Worm (Caenorhabditis elegans) whole organism, L2 larva: Measurements from ENCODE around the gene Y105C5A.1270.
A peak's percentile ranks its signal among the peaks of the same experiment; 100 is the strongest.

Experiments used
- C34F6.9 ChIP-seq: fragments of 150-350 bp; optimal IDR thresholded peaks from 2 replicates; lab custom pipeline; 2014; ENCODE audit warnings: missing biosample characterization, missing genetic modification characterization
- F13H6.1 ChIP-seq: sonication (generic microtip); optimal IDR thresholded peaks from 2 replicates; lab custom pipeline; 2016; ENCODE audit warnings: missing genetic modification characterization, missing compliant biosample characterization
- R02D3.7 ChIP-seq: fragments of 150-350 bp; optimal IDR thresholded peaks from 2 replicates; lab custom pipeline; 2014; ENCODE audit warnings: missing biosample characterization, missing genetic modification characterization
- Y55F3AM.14 ChIP-seq: fragments of 200-800 bp; sonication (Bioruptor generic); optimal IDR thresholded peaks from 2 replicates; lab custom pipeline; 2018; ENCODE audit warnings: mild to moderate bottlenecking, missing genetic modification characterization, missing compliant biosample characterization
- alr-1 ChIP-seq: fragments of 150-350 bp; optimal IDR thresholded peaks from 2 replicates; lab custom pipeline; 2014; ENCODE audit warnings: missing biosample characterization, missing genetic modification characterization
- aly-2 ChIP-seq: fragments of 150-350 bp; optimal IDR thresholded peaks from 2 replicates; lab custom pipeline; 2014; ENCODE audit warnings: missing biosample characterization, missing genetic modification characterization
- ama-1 ChIP-seq: fragments of 150-350 bp; optimal IDR thresholded peaks from 2 replicates; lab custom pipeline; 2018; ENCODE audit warnings: inconsistent platforms
- blmp-1 ChIP-seq: sonication (generic microtip); optimal IDR thresholded peaks from 2 replicates; lab custom pipeline; 2017; ENCODE audit warnings: missing genetic modification characterization, mild to moderate bottlenecking, missing compliant biosample characterization, antibody characterized with exemption, moderate library complexity; ENCODE audit not compliant: insufficient read depth
- ceh-16 ChIP-seq: fragments of 150-350 bp; optimal IDR thresholded peaks from 2 replicates; lab custom pipeline; 2014; ENCODE audit warnings: missing biosample characterization, missing genetic modification characterization
- egl-27 ChIP-seq: sonication (generic microtip); optimal IDR thresholded peaks from 3 replicates; lab custom pipeline; 2017; ENCODE audit warnings: missing biosample characterization, missing genetic modification reagents, missing genetic modification characterization
- elt-1 ChIP-seq: fragments of 150-350 bp; optimal IDR thresholded peaks from 2 replicates; lab custom pipeline; 2014; ENCODE audit warnings: missing biosample characterization, missing genetic modification characterization
- fos-1 ChIP-seq: fragments of 150-350 bp; optimal IDR thresholded peaks from 2 replicates; lab custom pipeline; 2014; ENCODE audit warnings: missing biosample characterization, missing genetic modification characterization
- gmeb-1 ChIP-seq: fragments of 150-350 bp; optimal IDR thresholded peaks from 2 replicates; lab custom pipeline; 2014; ENCODE audit warnings: missing biosample characterization, missing genetic modification characterization
- lin-11 ChIP-seq: fragments of 150-350 bp; sonication (generic microtip); optimal IDR thresholded peaks from 2 replicates; lab custom pipeline; 2014; ENCODE audit warnings: missing biosample characterization, missing genetic modification characterization, inconsistent platforms, mixed read lengths
- lin-13 ChIP-seq: fragments of 150-350 bp; optimal IDR thresholded peaks from 2 replicates; lab custom pipeline; 2014; ENCODE audit warnings: missing biosample characterization, missing genetic modification reagents, missing genetic modification characterization
- lin-39 ChIP-seq: fragments of 150-350 bp; optimal IDR thresholded peaks from 2 replicates; lab custom pipeline; 2014; ENCODE audit warnings: missing biosample characterization, missing genetic modification reagents, missing genetic modification characterization
- lsy-2 ChIP-seq, 2 experiments: fragments of 150-350 bp in 1 of 2; sonication (generic microtip) in 1 of 2; optimal IDR thresholded peaks; 2 replicates each; lab custom pipeline; 2014 to 2017; ENCODE audit warnings: missing biosample characterization in 2 of 2, missing genetic modification characterization in 2 of 2
- mbf-1 ChIP-seq: sonication (generic microtip); optimal IDR thresholded peaks from 2 replicates; lab custom pipeline; 2017; ENCODE audit warnings: missing biosample characterization, missing genetic modification characterization
- mdl-1 ChIP-seq, 2 experiments: fragments of 150-350 bp in 1 of 2; sonication (generic microtip) in 1 of 2; optimal IDR thresholded peaks; 2 replicates each; lab custom pipeline; 2017; ENCODE audit warnings: missing biosample characterization in 2 of 2, missing genetic modification characterization in 2 of 2
- nhr-10 ChIP-seq: sonication (generic microtip); optimal IDR thresholded peaks from 2 replicates; lab custom pipeline; 2017; ENCODE audit warnings: missing biosample characterization, missing genetic modification characterization
- nhr-11 ChIP-seq: fragments of 150-350 bp; optimal IDR thresholded peaks from 2 replicates; lab custom pipeline; 2014; ENCODE audit warnings: missing biosample characterization, missing genetic modification characterization
- nhr-12 ChIP-seq: fragments of 150-350 bp; optimal IDR thresholded peaks from 2 replicates; lab custom pipeline; 2014; ENCODE audit warnings: missing biosample characterization, missing genetic modification characterization
- nhr-129 ChIP-seq: fragments of 150-350 bp; optimal IDR thresholded peaks from 2 replicates; lab custom pipeline; 2014; ENCODE audit warnings: missing biosample characterization, missing genetic modification characterization
- nhr-25 ChIP-seq: fragments of 150-350 bp; sonication (generic microtip); optimal IDR thresholded peaks from 3 replicates; lab custom pipeline; 2014; ENCODE audit warnings: missing biosample characterization, missing genetic modification characterization
- nhr-6 ChIP-seq: fragments of 150-350 bp; optimal IDR thresholded peaks from 2 replicates; lab custom pipeline; 2014; ENCODE audit warnings: missing biosample characterization, missing genetic modification characterization
- nhr-77 ChIP-seq: fragments of 150-350 bp; optimal IDR thresholded peaks from 2 replicates; lab custom pipeline; 2014; ENCODE audit warnings: missing biosample characterization, missing genetic modification characterization
- peb-1 ChIP-seq: fragments of 150-350 bp; optimal IDR thresholded peaks from 2 replicates; lab custom pipeline; 2014; ENCODE audit warnings: missing biosample characterization, missing genetic modification characterization
- sem-4 ChIP-seq: fragments of 150-350 bp; optimal IDR thresholded peaks from 2 replicates; lab custom pipeline; 2014; ENCODE audit warnings: missing biosample characterization, missing genetic modification reagents, missing genetic modification characterization
- sma-3 ChIP-seq: sonication (generic microtip); optimal IDR thresholded peaks from 2 replicates; lab custom pipeline; 2016; ENCODE audit warnings: missing genetic modification reagents, missing genetic modification characterization, missing compliant biosample characterization
- sma-9 ChIP-seq, 2 experiments: fragments of 150-350 bp in 1 of 2; sonication (generic microtip) in 1 of 2; optimal IDR thresholded peaks; 2 replicates each; lab custom pipeline; 2014 to 2016; ENCODE audit warnings: missing genetic modification characterization in 2 of 2, mild to moderate bottlenecking in 1 of 2, missing biosample characterization in 1 of 2, missing compliant biosample characterization in 1 of 2, missing genetic modification reagents in 1 of 2, moderate library complexity in 1 of 2
- snpc-4 ChIP-seq: fragments of 150-350 bp; optimal IDR thresholded peaks from 2 replicates; lab custom pipeline; 2014; ENCODE audit warnings: missing biosample characterization, missing genetic modification characterization
- unc-39 ChIP-seq: fragments of 150-350 bp; optimal IDR thresholded peaks from 2 replicates; lab custom pipeline; 2014; ENCODE audit warnings: missing biosample characterization, missing genetic modification characterization
- unc-55 ChIP-seq: fragments of 150-350 bp; sonication (generic microtip); optimal IDR thresholded peaks from 3 replicates; lab custom pipeline; 2014; ENCODE audit warnings: missing biosample characterization, missing genetic modification reagents, missing genetic modification characterization
- unc-62 ChIP-seq: fragments of 150-350 bp; optimal IDR thresholded peaks from 2 replicates; lab custom pipeline; 2014; ENCODE audit warnings: missing biosample characterization, missing genetic modification reagents, missing genetic modification characterization
- zag-1 ChIP-seq: fragments of 150-350 bp; optimal IDR thresholded peaks from 2 replicates; lab custom pipeline; 2014; ENCODE audit warnings: missing biosample characterization, missing genetic modification characterization
- ztf-1 ChIP-seq: fragments of 200-800 bp; sonication (Bioruptor generic); conservative IDR thresholded peaks from 2 replicates; pipeline ENCODE4 v1.3.6; 2022; ENCODE audit warnings: missing genetic modification characterization, missing compliant biosample characterization
- ztf-4 ChIP-seq: fragments of 150-350 bp; optimal IDR thresholded peaks from 2 replicates; lab custom pipeline; 2014; ENCODE audit warnings: missing biosample characterization, missing genetic modification characterization

The Y105C5A.1270 gene

ce11 chrIV:15853820-15854426, 7.5 kb upstream of the Y105C5A.1270 start:
- TF ChIP-seq sem-4, result no peak
- TF ChIP-seq lin-13 (GFP tag; lab: Kevin White, UChicago), result no peak
- no peak for TF ChIP-seq unc-39 (tag; lab: Kevin White, UChicago)
- no peak for TF ChIP-seq R02D3.7 (tag; lab: Kevin White, UChicago)
- TF ChIP-seq gmeb-1 (tag; lab: Kevin White, UChicago), result no peak
- TF ChIP-seq fos-1 (tag; lab: Kevin White, UChicago), result no peak
- no peak for TF ChIP-seq egl-27
- no peak for TF ChIP-seq unc-55 (GFP tag; lab: Kevin White, UChicago)
- TF ChIP-seq nhr-25 (tag; lab: Kevin White, UChicago), result no peak
- no peak for TF ChIP-seq alr-1
- TF ChIP-seq nhr-11 (tag; lab: Kevin White, UChicago), result no peak
- no peak for TF ChIP-seq nhr-12 (tag; lab: Kevin White, UChicago)
- no peak for TF ChIP-seq F13H6.1
- TF ChIP-seq peb-1 (tag; lab: Kevin White, UChicago), result no peak
- TF ChIP-seq ztf-1 (GFP tag; lab: Robert Waterston, UW), result no peak
- no peak for TF ChIP-seq ztf-4 (tag; lab: Kevin White, UChicago)
- TF ChIP-seq mbf-1, result no peak

ce11 chrIV:15852875-15853793, 6.7 kb upstream of the Y105C5A.1270 start:
- peak; percentile 77 for TF ChIP-seq snpc-4 (tag; lab: Kevin White, UChicago)
- no peak for TF ChIP-seq F13H6.1
- TF ChIP-seq, all 48 proteins: peak for 1

ce11 chrIV:15850647-15851046, 4.2 kb upstream of the Y105C5A.1270 start:
- TF ChIP-seq alr-1 (no peak), nhr-25 (tag; lab: Kevin White, UChicago) (no peak), elt-1 (tag; lab: Kevin White, UChicago) (no peak), nhr-77 (tag; lab: Kevin White, UChicago) (no peak), nhr-6 (tag; lab: Kevin White, UChicago) (no peak), egl-27 (no peak), ztf-1 (GFP tag; lab: Robert Waterston, UW) (no peak), aly-2 (tag; lab: Kevin White, UChicago) (no peak), nhr-129 (tag; lab: Kevin White, UChicago) (no peak), Y55F3AM.14 (no peak), lin-11 (tag; lab: Kevin White, UChicago) (no peak), mbf-1 (no peak), ceh-16 (tag; lab: Kevin White, UChicago) (no peak)

- TF ChIP-seq snpc-4 (tag; lab: Kevin White, UChicago) (no peak), blmp-1 (tag; lab: Kevin White, UChicago) (no peak), gmeb-1 (tag; lab: Kevin White, UChicago) (peak; percentile 18), nhr-12 (tag; lab: Kevin White, UChicago) (no peak), mbf-1 (no peak), unc-55 (GFP tag; lab: Kevin White, UChicago) (no peak), fos-1 (tag; lab: Kevin White, UChicago) (peak; percentile 69), mdl-1 (tag; optimal IDR thresholded peaks at IDR 0.05; lab: Kevin White, UChicago) (no peak), nhr-129 (tag; lab: Kevin White, UChicago) (no peak), nhr-10 (no peak), C34F6.9 (no peak)
Observed at ce11 chrIV:15849656-15850055, 3.2 kb upstream of the Y105C5A.1270 start, which contains the start of gene Y105C5A.24. TSS of gene Y105C5A.24 (plus strand) at chrIV:15849875.

- TF ChIP-seq nhr-25 (tag; lab: Kevin White, UChicago) (no peak), nhr-129 (tag; lab: Kevin White, UChicago) (no peak), ztf-1 (GFP tag; lab: Robert Waterston, UW) (no peak), lin-13 (GFP tag; lab: Kevin White, UChicago) (no peak), nhr-6 (tag; lab: Kevin White, UChicago) (no peak), lsy-2 (tag; optimal IDR thresholded peaks at IDR 0.05; lab: Kevin White, UChicago) (no peak), zag-1 (no peak), lin-11 (tag; lab: Kevin White, UChicago) (no peak), aly-2 (tag; lab: Kevin White, UChicago) (no peak), sma-3 (GFP tag; lab: Kevin White, UChicago) (no peak), nhr-12 (tag; lab: Kevin White, UChicago) (no peak), lin-39 (no peak), unc-62 (GFP tag; lab: Kevin White, UChicago) (no peak), Y55F3AM.14 (no peak), ama-1 (lab: Kevin White, UChicago) (no peak), blmp-1 (tag; lab: Kevin White, UChicago) (no peak), sma-9 (GFP tag; optimal IDR thresholded peaks at IDR 0.05; lab: Kevin White, UChicago) (no peak), sma-9 (tag; optimal IDR thresholded peaks at IDR 0.05; lab: Kevin White, UChicago) (no peak)
Observed at ce11 chrIV:15847096-15847495, 643 bp upstream of the Y105C5A.1270 start, which contains the start of gene Y105C5A.1269. TSS of gene Y105C5A.1269 (plus strand) at chrIV:15847396.
